Worm (Caenorhabditis elegans) whole organism, mixed stage, embryonic: ENCODE results near the gene F49C5.9.

Experiments used
- M03D4.4 ChIP-seq: sonication (generic microtip); optimal IDR thresholded peaks from 2 replicates; lab custom pipeline; 2017; ENCODE audit warnings: mild to moderate bottlenecking, missing genetic modification characterization, missing compliant biosample characterization
- bed-3 ChIP-seq: fragments of 200-800 bp; sonication (Bioruptor generic); optimal IDR thresholded peaks from 3 replicates; lab custom pipeline; 2018; ENCODE audit warnings: mild to moderate bottlenecking, missing genetic modification characterization, moderate library complexity, missing compliant biosample characterization
- blmp-1 ChIP-seq: fragments of 150-350 bp; optimal IDR thresholded peaks from 2 replicates; lab custom pipeline; 2014; ENCODE audit warnings: missing biosample characterization, missing genetic modification characterization
- ceh-39 ChIP-seq: fragments of 150-350 bp; optimal IDR thresholded peaks from 2 replicates; lab custom pipeline; 2014; ENCODE audit warnings: missing biosample characterization, missing genetic modification characterization
- elt-1 ChIP-seq: sonication (generic microtip); optimal IDR thresholded peaks from 2 replicates; lab custom pipeline; 2017; ENCODE audit warnings: missing genetic modification characterization, mild to moderate bottlenecking, missing compliant biosample characterization, antibody characterized with exemption, moderate library complexity, borderline replicate concordance; ENCODE audit not compliant: insufficient read depth
- elt-3 ChIP-seq: fragments of 150-350 bp; optimal IDR thresholded peaks from 2 replicates; lab custom pipeline; 2014; ENCODE audit warnings: missing biosample characterization, missing genetic modification characterization
- flh-1 ChIP-seq: fragments of 200-800 bp; sonication (Bioruptor generic); optimal IDR thresholded peaks from 2 replicates; lab custom pipeline; 2018; ENCODE audit warnings: mild to moderate bottlenecking, missing genetic modification characterization, moderate library complexity, missing compliant biosample characterization
- ham-2 ChIP-seq: fragments of 200-800 bp; sonication (Bioruptor generic); optimal IDR thresholded peaks from 2 replicates; lab custom pipeline; 2018; ENCODE audit warnings: mild to moderate bottlenecking, missing genetic modification characterization, missing compliant biosample characterization
- nhr-12 ChIP-seq: fragments of 150-350 bp; optimal IDR thresholded peaks from 2 replicates; lab custom pipeline; 2014; ENCODE audit warnings: missing biosample characterization, missing genetic modification characterization
- nhr-2 ChIP-seq: fragments of 150-350 bp; optimal IDR thresholded peaks from 2 replicates; lab custom pipeline; 2014; ENCODE audit warnings: missing biosample characterization, missing genetic modification characterization
- nhr-28 ChIP-seq: fragments of 150-350 bp; optimal IDR thresholded peaks from 2 replicates; lab custom pipeline; 2014; ENCODE audit warnings: missing biosample characterization, missing genetic modification characterization
- nhr-76 ChIP-seq: sonication (generic microtip); optimal IDR thresholded peaks from 2 replicates; lab custom pipeline; 2017; ENCODE audit warnings: missing biosample characterization, missing genetic modification characterization
- sem-2 ChIP-seq: fragments of 200-800 bp; sonication (Bioruptor generic); optimal IDR thresholded peaks from 2 replicates; lab custom pipeline; 2018; ENCODE audit warnings: mild to moderate bottlenecking, missing genetic modification characterization, missing compliant biosample characterization
- sptf-1 ChIP-seq: sonication (generic microtip); optimal IDR thresholded peaks from 2 replicates; lab custom pipeline; 2017; ENCODE audit warnings: mild to moderate bottlenecking, missing genetic modification characterization, moderate library complexity, missing compliant biosample characterization
- tbx-8 ChIP-seq: fragments of 200-800 bp; sonication (Bioruptor generic); optimal IDR thresholded peaks from 2 replicates; lab custom pipeline; 2018; ENCODE audit warnings: mild to moderate bottlenecking, missing genetic modification characterization, moderate library complexity, missing compliant biosample characterization
- unc-39 ChIP-seq: fragments of 150-350 bp; optimal IDR thresholded peaks from 2 replicates; lab custom pipeline; 2014; ENCODE audit warnings: missing biosample characterization, missing genetic modification characterization
- zip-8 ChIP-seq: fragments of 150-350 bp; optimal IDR thresholded peaks from 2 replicates; lab custom pipeline; 2014; ENCODE audit warnings: missing biosample characterization, missing genetic modification characterization

F49C5.9 gene

ce11 chrII:12494067-12494477 lies 50.4 kb downstream of the F49C5.9 start:
- no peak for TF ChIP-seq blmp-1 (tag; lab: Kevin White, UChicago)
- no peak for TF ChIP-seq ceh-39 (tag; lab: Kevin White, UChicago)
- TF ChIP-seq tbx-8 (GFP tag; lab: Kevin White, UChicago): no peak
- no peak for TF ChIP-seq ham-2 (GFP tag; lab: Kevin White, UChicago)
- TF ChIP-seq elt-3: no peak
- TF ChIP-seq nhr-12: no peak
- no peak for TF ChIP-seq elt-1 (tag; lab: Kevin White, UChicago)
- TF ChIP-seq unc-39: no peak
- no peak for TF ChIP-seq nhr-76 (tag; lab: Kevin White, UChicago)
- TF ChIP-seq M03D4.4 (tag; lab: Kevin White, UChicago): no peak
- TF ChIP-seq flh-1 (GFP tag; lab: Kevin White, UChicago): no peak
- TF ChIP-seq bed-3 (GFP tag; lab: Kevin White, UChicago): no peak
- TF ChIP-seq sem-2 (GFP tag; lab: Kevin White, UChicago): no peak
- TF ChIP-seq nhr-28 (tag; lab: Kevin White, UChicago): no peak
- no peak for TF ChIP-seq nhr-2
- no peak for TF ChIP-seq zip-8 (tag; lab: Kevin White, UChicago)
- TF ChIP-seq sptf-1 (tag; lab: Kevin White, UChicago): no peak
- TF ChIP-seq, all 35 proteins: peak for 0
